Fruit fly (Drosophila melanogaster) whole organism, embryonic: ENCODE data around the gene sdt.

Experiments
- Asciz ChIP-seq: fragments of 200-800 bp; sonication (Bioruptor generic); optimal IDR thresholded peaks from 2 replicates; lab custom pipeline; 2017; ENCODE audit warnings: missing biosample characterization, mild to moderate bottlenecking, missing genetic modification characterization, missing genetic modification reagents
- BEAF-32 ChIP-seq: fragments of 200-800 bp; sonication (Bioruptor generic); optimal IDR thresholded peaks from 3 replicates; lab custom pipeline; 2017; ENCODE audit warnings: missing biosample characterization, missing genetic modification characterization, mild to moderate bottlenecking, moderate library complexity, missing genetic modification reagents
- CG1024 ChIP-seq: fragments of 200-800 bp; sonication (Bioruptor generic); IDR thresholded peaks from 2 replicates; pipeline ENCODE4 v1.3.6; 2022; ENCODE audit warnings: missing biosample characterization, missing genetic modification characterization
- CG10267 ChIP-seq: fragments of 200-800 bp; sonication (Bioruptor generic); optimal IDR thresholded peaks from 2 replicates; lab custom pipeline; 2018; ENCODE audit warnings: missing biosample characterization, mild to moderate bottlenecking, missing genetic modification characterization, moderate library complexity
- CG10543 ChIP-seq: fragments of 200-800 bp; sonication (Bioruptor generic); optimal IDR thresholded peaks from 3 replicates; lab custom pipeline; 2017; ENCODE audit warnings: missing biosample characterization, mild to moderate bottlenecking, missing genetic modification characterization, moderate library complexity
- CG10654 ChIP-seq: fragments of 200-800 bp; sonication (Bioruptor generic); optimal IDR thresholded peaks from 2 replicates; lab custom pipeline; 2016; ENCODE audit warnings: missing biosample characterization, missing genetic modification characterization
- CG12942 ChIP-seq: fragments of 200-800 bp; sonication (Bioruptor generic); optimal IDR thresholded peaks from 3 replicates; lab custom pipeline; 2016; ENCODE audit warnings: missing biosample characterization, missing genetic modification characterization
- CG13287 ChIP-seq: fragments of 200-800 bp; sonication (Bioruptor generic); IDR thresholded peaks from 2 replicates; pipeline ENCODE4 v1.3.6; 2022; ENCODE audit warnings: missing biosample characterization, missing genetic modification characterization; ENCODE audit not compliant: partially characterized antibody
- CG18011 ChIP-seq: fragments of 200-800 bp; sonication (Bioruptor generic); optimal IDR thresholded peaks from 2 replicates; lab custom pipeline; 2017; ENCODE audit warnings: missing biosample characterization, missing genetic modification characterization, mild to moderate bottlenecking, moderate library complexity, missing genotype
- CG18476 ChIP-seq: fragments of 200-800 bp; sonication (Bioruptor generic); optimal IDR thresholded peaks from 2 replicates; lab custom pipeline; 2016; ENCODE audit warnings: missing biosample characterization, mild to moderate bottlenecking, missing genetic modification characterization
- CG2129 ChIP-seq: fragments of 200-800 bp; sonication (Bioruptor generic); IDR thresholded peaks from 2 replicates; pipeline ENCODE4 v1.3.6; 2022; ENCODE audit warnings: missing biosample characterization, missing genetic modification characterization; ENCODE audit not compliant: partially characterized antibody
- CG30431 ChIP-seq: fragments of 200-800 bp; sonication (Bioruptor generic); optimal IDR thresholded peaks from 2 replicates; lab custom pipeline; 2017; ENCODE audit warnings: missing biosample characterization, missing genetic modification characterization
- CG42726 ChIP-seq: fragments of 200-800 bp; sonication (Bioruptor generic); IDR thresholded peaks from 2 replicates; pipeline ENCODE4 v1.3.6; 2022; ENCODE audit warnings: missing biosample characterization, missing genetic modification characterization; ENCODE audit not compliant: partially characterized antibody
- CG4404 ChIP-seq: fragments of 200-800 bp; sonication (Bioruptor generic); IDR thresholded peaks from 2 replicates; pipeline ENCODE4 v1.3.6; 2022; ENCODE audit warnings: missing biosample characterization, missing genetic modification characterization
- CG4854 ChIP-seq: fragments of 200-800 bp; sonication (Bioruptor generic); optimal IDR thresholded peaks from 2 replicates; lab custom pipeline; 2016; ENCODE audit warnings: missing biosample characterization, missing genetic modification characterization, inconsistent platforms
- CG6791 ChIP-seq: fragments of 200-800 bp; sonication (Bioruptor generic); IDR thresholded peaks from 3 replicates; pipeline ENCODE4 v1.3.6; 2022; ENCODE audit warnings: missing biosample characterization, missing genetic modification characterization; ENCODE audit not compliant: partially characterized antibody
- CG7372 ChIP-seq: fragments of 200-800 bp; sonication (Bioruptor generic); IDR thresholded peaks from 2 replicates; pipeline ENCODE4 v1.3.6; 2022; ENCODE audit warnings: missing biosample characterization, missing genetic modification characterization
- CG8281 ChIP-seq: fragments of 200-800 bp; sonication (Bioruptor generic); optimal IDR thresholded peaks from 2 replicates; lab custom pipeline; 2018; ENCODE audit warnings: missing biosample characterization, mild to moderate bottlenecking, missing genetic modification characterization, moderate library complexity
- Dip3 ChIP-seq: fragments of 200-800 bp; sonication (Bioruptor generic); optimal IDR thresholded peaks from 3 replicates; lab custom pipeline; 2016; ENCODE audit warnings: missing biosample characterization, missing genetic modification characterization
- ERR ChIP-seq: fragments of 200-800 bp; sonication (Bioruptor generic); optimal IDR thresholded peaks from 2 replicates; lab custom pipeline; 2016; ENCODE audit warnings: missing biosample characterization, missing genetic modification characterization
- HLH4C ChIP-seq: fragments of 200-800 bp; sonication (Bioruptor generic); IDR thresholded peaks from 3 replicates; pipeline ENCODE4 v1.3.6; 2022; ENCODE audit warnings: missing biosample characterization, missing genetic modification characterization; ENCODE audit not compliant: partially characterized antibody
- Hmr ChIP-seq: fragments of 200-800 bp; sonication (Bioruptor generic); optimal IDR thresholded peaks from 3 replicates; lab custom pipeline; 2017; ENCODE audit warnings: mild to moderate bottlenecking, missing biosample characterization, missing genetic modification reagents, missing genetic modification characterization
- MTF-1 ChIP-seq: fragments of 200-800 bp; sonication (Bioruptor generic); optimal IDR thresholded peaks from 2 replicates; lab custom pipeline; 2018; ENCODE audit warnings: missing biosample characterization, mild to moderate bottlenecking, missing genetic modification characterization, borderline replicate concordance
- Mad ChIP-seq: fragments of 200-800 bp; sonication (Bioruptor generic); optimal IDR thresholded peaks from 2 replicates; lab custom pipeline; 2016; ENCODE audit warnings: missing biosample characterization, missing genetic modification characterization
- Mes4 ChIP-seq: fragments of 200-800 bp; sonication (Bioruptor generic); optimal IDR thresholded peaks from 2 replicates; lab custom pipeline; 2016; ENCODE audit warnings: missing biosample characterization, missing genetic modification characterization
- ato ChIP-seq: fragments of 200-800 bp; sonication (Bioruptor generic); IDR thresholded peaks from 2 replicates; pipeline ENCODE4 v1.3.6; 2022; ENCODE audit warnings: missing biosample characterization, missing genetic modification characterization; ENCODE audit not compliant: partially characterized antibody
- br ChIP-seq: fragments of >200 bp; optimal IDR thresholded peaks from 2 replicates; lab custom pipeline; 2017
- bsh ChIP-seq, 2 experiments: fragments of 200-800 bp; sonication (Bioruptor generic); optimal IDR thresholded peaks; 2 replicates each; lab custom pipeline; 2017 to 2018; ENCODE audit warnings: mild to moderate bottlenecking in 2 of 2, missing biosample characterization in 2 of 2, missing genetic modification characterization in 2 of 2, moderate library complexity in 1 of 2
- cas ChIP-seq: fragments of 200-800 bp; sonication (Bioruptor generic); IDR thresholded peaks from 2 replicates; pipeline ENCODE4 v1.3.6; 2022; ENCODE audit warnings: missing biosample characterization, missing genetic modification characterization
- chinmo ChIP-seq: fragments of 200-800 bp; sonication (Bioruptor generic); IDR thresholded peaks from 4 replicates; pipeline ENCODE4 v1.3.6; 2022; ENCODE audit warnings: missing biosample characterization, missing genetic modification characterization; ENCODE audit not compliant: partially characterized antibody
- da ChIP-seq: fragments of 200-800 bp; sonication (Bioruptor generic); optimal IDR thresholded peaks from 2 replicates; lab custom pipeline; 2016; ENCODE audit warnings: missing biosample characterization, missing genetic modification characterization
- dati ChIP-seq: fragments of 200-800 bp; sonication (Bioruptor generic); IDR thresholded peaks from 2 replicates; pipeline ENCODE4 v1.3.6; 2022; ENCODE audit warnings: missing biosample characterization, missing genetic modification characterization
- gsb-n ChIP-seq: fragments of 200-800 bp; sonication (Bioruptor generic); optimal IDR thresholded peaks from 3 replicates; lab custom pipeline; 2018; ENCODE audit warnings: missing biosample characterization, mild to moderate bottlenecking, missing genetic modification characterization
- jigr1 ChIP-seq: fragments of 200-800 bp; sonication (Bioruptor generic); IDR thresholded peaks from 3 replicates; pipeline ENCODE4 v1.3.6; 2022; ENCODE audit warnings: missing biosample characterization, missing genetic modification characterization
- lola ChIP-seq, 3 experiments: fragments of >200 bp in 2 of 3; fragments of 200-800 bp in 1 of 3; sonication (Bioruptor generic) in 1 of 3; optimal IDR thresholded peaks; 2 replicates each; lab custom pipeline; 2017 to 2019; ENCODE audit warnings: missing biosample characterization in 3 of 3, missing genetic modification characterization in 3 of 3, mild to moderate bottlenecking in 1 of 3, moderate library complexity in 1 of 3
- maf-S ChIP-seq: fragments of 200-800 bp; sonication (Bioruptor generic); optimal IDR thresholded peaks from 2 replicates; lab custom pipeline; 2016; ENCODE audit warnings: missing biosample characterization, missing genetic modification characterization
- pnt ChIP-seq: fragments of 200-800 bp; sonication (Bioruptor generic); optimal IDR thresholded peaks from 3 replicates; lab custom pipeline; 2016; ENCODE audit warnings: missing biosample characterization, missing genetic modification characterization
- row ChIP-seq: fragments of 200-800 bp; sonication (Bioruptor generic); IDR thresholded peaks from 3 replicates; pipeline ENCODE4 v1.3.6; 2022; ENCODE audit warnings: missing biosample characterization, missing genetic modification characterization
- salm ChIP-seq: fragments of 200-800 bp; sonication (Bioruptor generic); optimal IDR thresholded peaks from 2 replicates; lab custom pipeline; 2018; ENCODE audit warnings: missing biosample characterization, mild to moderate bottlenecking, missing genetic modification characterization
- sc ChIP-seq, 3 experiments: fragments of >200 bp in 2 of 3; fragments of 200-800 bp in 1 of 3; sonication (Bioruptor generic) in 1 of 3; optimal IDR thresholded peaks; 2 replicates in 2 of 3; 3 replicates in 1 of 3; lab custom pipeline; 2017; ENCODE audit warnings: mild to moderate bottlenecking in 1 of 3, missing biosample characterization in 1 of 3, missing genetic modification characterization in 1 of 3, missing genetic modification reagents in 1 of 3
- sim ChIP-seq: fragments of 200-800 bp; sonication (Bioruptor generic); IDR thresholded peaks from 2 replicates; pipeline ENCODE4 v1.3.6; 2022; ENCODE audit warnings: missing biosample characterization, missing genetic modification characterization
- sima ChIP-seq: fragments of 200-800 bp; sonication (Bioruptor generic); optimal IDR thresholded peaks from 2 replicates; lab custom pipeline; 2016; ENCODE audit warnings: missing biosample characterization, missing genetic modification characterization
- sna ChIP-seq: fragments of 200-800 bp; sonication (Bioruptor generic); IDR thresholded peaks from 2 replicates; pipeline ENCODE4 v1.3.6; 2022; ENCODE audit warnings: missing biosample characterization, missing genetic modification characterization; ENCODE audit not compliant: partially characterized antibody
- ssp ChIP-seq: fragments of 200-800 bp; sonication (Bioruptor generic); IDR thresholded peaks from 2 replicates; pipeline ENCODE4 v1.3.6; 2022; ENCODE audit warnings: missing biosample characterization, missing genetic modification characterization
- vfl ChIP-seq: fragments of 200-800 bp; sonication (Bioruptor generic); optimal IDR thresholded peaks from 2 replicates; lab custom pipeline; 2016; ENCODE audit warnings: missing biosample characterization, missing genetic modification characterization
- wdn ChIP-seq: fragments of 200-800 bp; sonication (Bioruptor generic); IDR thresholded peaks from 2 replicates; pipeline ENCODE4 v1.3.6; 2022; ENCODE audit warnings: missing biosample characterization, missing genetic modification characterization
- yki ChIP-seq: fragments of >200 bp; optimal IDR thresholded peaks from 3 replicates; lab custom pipeline; 2018
- zf30C ChIP-seq: fragments of 200-800 bp; sonication (Bioruptor generic); optimal IDR thresholded peaks from 3 replicates; lab custom pipeline; 2018; ENCODE audit warnings: missing biosample characterization, mild to moderate bottlenecking, missing genetic modification characterization

The sdt gene

DNA sequence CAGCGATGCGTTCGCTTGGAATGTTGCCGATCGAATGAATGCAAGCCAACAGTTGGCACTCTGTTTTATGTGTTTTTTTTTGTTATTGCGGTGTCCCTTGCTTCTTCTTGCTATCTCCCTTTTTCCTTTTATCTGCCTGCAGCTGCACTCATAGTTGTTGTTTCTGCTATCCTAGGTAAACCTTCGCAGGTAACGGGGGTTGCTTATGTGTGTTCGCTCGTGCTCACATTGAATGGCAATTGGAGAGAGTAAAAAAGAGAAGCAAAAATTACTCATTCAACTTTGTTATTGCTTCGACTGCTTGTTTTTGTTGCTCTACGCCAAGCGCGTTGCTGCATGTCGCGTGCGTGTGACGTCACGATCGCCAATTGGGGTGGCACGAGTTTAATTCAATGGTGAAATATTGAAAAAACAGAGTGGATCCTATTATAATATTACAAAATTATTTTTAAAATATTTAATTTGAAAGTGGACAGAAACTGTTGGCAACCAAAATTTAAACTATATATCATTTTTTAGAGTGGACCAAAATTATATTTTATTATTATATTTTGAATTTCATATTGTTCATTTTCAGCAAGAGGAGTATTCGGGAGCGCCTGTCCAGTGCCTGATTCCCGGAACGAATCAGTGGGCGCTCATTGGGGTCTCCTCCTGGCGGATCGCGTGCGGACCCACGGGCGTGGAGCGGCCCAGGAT is 93.2 kb downstream of the sdt start, which contains the start of gene Corp (continued):
- TF ChIP-seq CG6791 (GFP tag; lab: Robert Waterston, UW) = no peak
- TF ChIP-seq maf-S (GFP tag; lab: Kevin White, UChicago) = no peak
- TF ChIP-seq bsh (GFP tag; optimal IDR thresholded peaks at IDR 0.05; lab: Kevin White, UChicago) = peak; percentile 32 to 33
- no peak for TF ChIP-seq CG18011 (GFP tag; lab: Kevin White, UChicago)
- no peak for TF ChIP-seq CG7372 (GFP tag; lab: Robert Waterston, UW)
- TF ChIP-seq ato (GFP tag; lab: Robert Waterston, UW) = no peak
- peak; percentile 5 for TF ChIP-seq Hmr (GFP tag; lab: Kevin White, UChicago)
- TF ChIP-seq CG42726 (GFP tag; lab: Robert Waterston, UW) = no peak
- no peak for TF ChIP-seq CG1024 (GFP tag; lab: Robert Waterston, UW)
- no peak for TF ChIP-seq pnt (GFP tag; lab: Kevin White, UChicago)
- TF ChIP-seq vfl (GFP tag; lab: Kevin White, UChicago) = no peak
- no peak for TF ChIP-seq CG30431
- TF ChIP-seq HLH4C (GFP tag; lab: Robert Waterston, UW) = no peak
- no peak for TF ChIP-seq CG4854 (GFP tag; lab: Kevin White, UChicago)
- TF ChIP-seq gsb-n = peak; percentile 19
- no peak for TF ChIP-seq Dip3
- TF ChIP-seq cas = no peak
- no peak for TF ChIP-seq dati
- no peak for TF ChIP-seq sc (optimal IDR thresholded peaks at IDR 0.05; lab: Kevin White, UChicago)
- TF ChIP-seq sc (GFP tag; optimal IDR thresholded peaks at IDR 0.05; lab: Kevin White, UChicago) = peak; percentile 10
- TF ChIP-seq Asciz = peak; percentile 42
- no peak for TF ChIP-seq sna (GFP tag; lab: Robert Waterston, UW)
- TF ChIP-seq CG10654 (GFP tag; lab: Kevin White, UChicago) = no peak
- no peak for TF ChIP-seq CG4404 (GFP tag; lab: Robert Waterston, UW)
- TF ChIP-seq Mes4 (GFP tag; lab: Kevin White, UChicago) = no peak
- no peak for TF ChIP-seq sim (GFP tag; lab: Robert Waterston, UW)
- TF ChIP-seq CG8281 = no peak
- no peak for TF ChIP-seq jigr1 (GFP tag; lab: Robert Waterston, UW)
- no peak for TF ChIP-seq CG13287 (GFP tag; lab: Robert Waterston, UW)
- TF ChIP-seq CG2129 (GFP tag; lab: Robert Waterston, UW) = no peak
- no peak for TF ChIP-seq CG10543
- peak in 1 of 3 experiments; percentile 22 for TF ChIP-seq lola (GFP tag; optimal IDR thresholded peaks at IDR 0.05; lab: Kevin White, UChicago)
- TF ChIP-seq CG10267 (tag; lab: Kevin White, UChicago) = peak; percentile 38
- peak; percentile 44; the same call in 2 of the 3 replicates for TF ChIP-seq row (GFP tag; lab: Robert Waterston, UW)
- no peak for TF ChIP-seq CG12942 (GFP tag; lab: Kevin White, UChicago)
- no peak for TF ChIP-seq ERR (GFP tag; lab: Kevin White, UChicago)
- no peak for TF ChIP-seq BEAF-32 (GFP tag; lab: Kevin White, UChicago)
- TF ChIP-seq zf30C = no peak
- no peak for TF ChIP-seq br
- TF ChIP-seq ssp (GFP tag; lab: Robert Waterston, UW) = no peak
- TF ChIP-seq salm (tag; lab: Kevin White, UChicago) = peak; percentile 22
- TF ChIP-seq yki (lab: Kevin White, UChicago) = no peak
- TF ChIP-seq wdn = no peak
- no peak for TF ChIP-seq MTF-1 (GFP tag; lab: Kevin White, UChicago)
- TF ChIP-seq chinmo (GFP tag; lab: Robert Waterston, UW) = no peak
- no peak for TF ChIP-seq CG18476 (GFP tag; lab: Kevin White, UChicago)
- TF ChIP-seq sima (GFP tag; lab: Kevin White, UChicago) = no peak
- no peak for TF ChIP-seq Mad (GFP tag; lab: Kevin White, UChicago)
- TF ChIP-seq da = no peak
